Fruit fly (Drosophila melanogaster) whole organism, embryonic: ENCODE results near the gene Pp1-87B.

Experiments used
- Aef1 ChIP-seq: fragments of 200-800 bp; sonication (Bioruptor generic); IDR thresholded peaks from 3 replicates; pipeline ENCODE4 v1.3.6; 2022; ENCODE audit warnings: missing biosample characterization, missing genetic modification characterization
- CG10366 ChIP-seq: fragments of 200-800 bp; sonication (Bioruptor generic); IDR thresholded peaks from 2 replicates; pipeline ENCODE4 v1.3.6; 2022; ENCODE audit warnings: missing biosample characterization, missing genetic modification characterization
- CG11398 ChIP-seq: fragments of 200-800 bp; sonication (Bioruptor generic); optimal IDR thresholded peaks from 2 replicates; lab custom pipeline; 2016; ENCODE audit warnings: missing biosample characterization, missing genetic modification characterization
- CG12219 ChIP-seq: fragments of 200-800 bp; sonication (Bioruptor generic); optimal IDR thresholded peaks from 3 replicates; lab custom pipeline; 2018; ENCODE audit warnings: missing biosample characterization, mild to moderate bottlenecking, missing genetic modification characterization
- CG12299 ChIP-seq: fragments of 200-800 bp; sonication (Bioruptor generic); optimal IDR thresholded peaks from 2 replicates; lab custom pipeline; 2018; ENCODE audit warnings: missing biosample characterization, mild to moderate bottlenecking, missing genetic modification characterization
- CG1233 ChIP-seq: fragments of 200-800 bp; sonication (Bioruptor generic); optimal IDR thresholded peaks from 4 replicates; lab custom pipeline; 2018; ENCODE audit warnings: missing biosample characterization, mild to moderate bottlenecking, missing genetic modification characterization
- CG13123 ChIP-seq: fragments of 200-800 bp; sonication (Bioruptor generic); optimal IDR thresholded peaks from 2 replicates; lab custom pipeline; 2016; ENCODE audit warnings: missing biosample characterization, missing genetic modification characterization
- CG13894 ChIP-seq: fragments of 200-800 bp; sonication (Bioruptor generic); optimal IDR thresholded peaks from 3 replicates; lab custom pipeline; 2018; ENCODE audit warnings: missing biosample characterization, mild to moderate bottlenecking, missing genetic modification characterization, moderate library complexity
- CG17359 ChIP-seq: fragments of 200-800 bp; sonication (Bioruptor generic); optimal IDR thresholded peaks from 3 replicates; lab custom pipeline; 2018; ENCODE audit warnings: missing biosample characterization, mild to moderate bottlenecking, missing genetic modification characterization, moderate library complexity
- CG18599 ChIP-seq: fragments of 200-800 bp; sonication (Bioruptor generic); optimal IDR thresholded peaks from 3 replicates; lab custom pipeline; 2017; ENCODE audit warnings: missing biosample characterization, missing genetic modification characterization, mild to moderate bottlenecking, moderate library complexity, missing genetic modification reagents
- CG32772 ChIP-seq: fragments of 200-800 bp; sonication (Bioruptor generic); IDR thresholded peaks from 2 replicates; pipeline ENCODE4 v1.3.6; 2022; ENCODE audit warnings: missing biosample characterization, missing genetic modification characterization
- CG33213 ChIP-seq: fragments of 200-800 bp; sonication (Bioruptor generic); optimal IDR thresholded peaks from 3 replicates; lab custom pipeline; 2016; ENCODE audit warnings: missing biosample characterization, missing genetic modification characterization
- CG3838 ChIP-seq: fragments of 200-800 bp; sonication (Bioruptor generic); optimal IDR thresholded peaks from 3 replicates; lab custom pipeline; 2016; ENCODE audit warnings: missing biosample characterization, missing genetic modification characterization
- CG4328 ChIP-seq: fragments of 200-800 bp; sonication (Bioruptor generic); optimal IDR thresholded peaks from 3 replicates; lab custom pipeline; 2017; ENCODE audit warnings: missing biosample characterization, missing genetic modification reagents, missing genetic modification characterization
- CG4707 ChIP-seq: fragments of 200-800 bp; sonication (Bioruptor generic); optimal IDR thresholded peaks from 2 replicates; lab custom pipeline; 2018; ENCODE audit warnings: missing biosample characterization, mild to moderate bottlenecking, missing genetic modification characterization, moderate library complexity
- CG6791 ChIP-seq: fragments of 200-800 bp; sonication (Bioruptor generic); IDR thresholded peaks from 3 replicates; pipeline ENCODE4 v1.3.6; 2022; ENCODE audit warnings: missing biosample characterization, missing genetic modification characterization; ENCODE audit not compliant: partially characterized antibody
- CG6854 ChIP-seq: fragments of 200-800 bp; sonication (Bioruptor generic); optimal IDR thresholded peaks from 3 replicates; lab custom pipeline; 2017; ENCODE audit warnings: missing biosample characterization, mild to moderate bottlenecking, missing genetic modification characterization
- CG7357 ChIP-seq: fragments of 200-800 bp; sonication (Bioruptor generic); IDR thresholded peaks from 3 replicates; pipeline ENCODE4 v1.3.6; 2022; ENCODE audit warnings: missing biosample characterization, missing genetic modification characterization
- CG7928 ChIP-seq: fragments of 200-800 bp; sonication (Bioruptor generic); optimal IDR thresholded peaks from 2 replicates; lab custom pipeline; 2017; ENCODE audit warnings: missing biosample characterization, mild to moderate bottlenecking, missing genetic modification characterization
- CTCF ChIP-seq: fragments of 200-800 bp; sonication (Bioruptor generic); optimal IDR thresholded peaks from 2 replicates; lab custom pipeline; 2017; ENCODE audit warnings: missing biosample characterization, mild to moderate bottlenecking, missing genetic modification characterization, moderate library complexity
- Dad ChIP-seq: fragments of 200-800 bp; sonication (Bioruptor generic); optimal IDR thresholded peaks from 3 replicates; lab custom pipeline; 2016; ENCODE audit warnings: missing biosample characterization, missing genetic modification characterization
- E2f2 ChIP-seq: fragments of 200-800 bp; sonication (Bioruptor generic); IDR thresholded peaks from 2 replicates; pipeline ENCODE4 v1.3.6; 2022; ENCODE audit warnings: missing biosample characterization, missing genetic modification characterization
- Ets65A ChIP-seq: fragments of 200-800 bp; sonication (Bioruptor generic); peaks from one replicate; lab custom pipeline; 2016; ENCODE audit warnings: missing biosample characterization, missing genetic modification characterization
- Fer2 ChIP-seq: fragments of 200-800 bp; sonication (Bioruptor generic); optimal IDR thresholded peaks from 2 replicates; lab custom pipeline; 2018; ENCODE audit warnings: missing biosample characterization, mild to moderate bottlenecking, missing genetic modification characterization, moderate library complexity
- HmgZ ChIP-seq: fragments of 200-800 bp; sonication (Bioruptor generic); optimal IDR thresholded peaks from 2 replicates; lab custom pipeline; 2018; ENCODE audit warnings: missing biosample characterization, mild to moderate bottlenecking, missing genetic modification characterization
- Hr39 ChIP-seq: fragments of >200 bp; optimal IDR thresholded peaks from 2 replicates; lab custom pipeline; 2017
- Hr78 ChIP-seq, 2 experiments: fragments of 200-800 bp in 1 of 2; fragments of >200 bp in 1 of 2; sonication (Bioruptor generic) in 1 of 2; optimal IDR thresholded peaks; 2 replicates each; lab custom pipeline; 2017 to 2019; ENCODE audit warnings: missing biosample characterization in 2 of 2, missing genetic modification characterization in 2 of 2, mild to moderate bottlenecking in 1 of 2, moderate library complexity in 1 of 2
- Lhr ChIP-seq: fragments of 200-800 bp; sonication (Bioruptor generic); optimal IDR thresholded peaks from 3 replicates; lab custom pipeline; 2017; ENCODE audit warnings: mild to moderate bottlenecking, missing biosample characterization, missing genetic modification reagents, missing genetic modification characterization
- Mad ChIP-seq: fragments of 200-800 bp; sonication (Bioruptor generic); optimal IDR thresholded peaks from 2 replicates; lab custom pipeline; 2016; ENCODE audit warnings: missing biosample characterization, missing genetic modification characterization
- Med ChIP-seq: fragments of 200-800 bp; sonication (Bioruptor generic); peaks from one replicate; lab custom pipeline; 2016; ENCODE audit warnings: missing biosample characterization, missing genetic modification characterization, mild to moderate bottlenecking, inconsistent platforms, moderate library complexity
- NFAT ChIP-seq: fragments of 200-800 bp; sonication (Bioruptor generic); IDR thresholded peaks from 2 replicates; pipeline ENCODE4 v1.3.6; 2022; ENCODE audit warnings: missing biosample characterization, missing genetic modification characterization
- NK7.1 ChIP-seq: fragments of 200-800 bp; sonication (Bioruptor generic); optimal IDR thresholded peaks from 3 replicates; lab custom pipeline; 2016; ENCODE audit warnings: missing biosample characterization, missing genetic modification characterization
- Ravus ChIP-seq: fragments of 200-800 bp; sonication (Bioruptor generic); IDR thresholded peaks from 2 replicates; pipeline ENCODE4 v1.3.6; 2022; ENCODE audit warnings: missing biosample characterization, missing genetic modification characterization
- Side ChIP-seq: fragments of 200-800 bp; sonication (Bioruptor generic); optimal IDR thresholded peaks from 2 replicates; lab custom pipeline; 2016; ENCODE audit warnings: missing biosample characterization, missing genetic modification characterization
- Trl ChIP-seq, 3 experiments: fragments of >200 bp in 2 of 3; fragments of 200-800 bp in 1 of 3; sonication (Bioruptor generic) in 1 of 3; optimal IDR thresholded peaks; 2 replicates in 1 of 3; 3 replicates in 2 of 3; lab custom pipeline; 2016 to 2017; ENCODE audit warnings: missing biosample characterization in 1 of 3, missing genetic modification characterization in 1 of 3
- croc ChIP-seq: fragments of 200-800 bp; sonication (Bioruptor generic); conservative IDR thresholded peaks from 3 replicates; pipeline ENCODE4 v1.3.6; 2022; ENCODE audit warnings: missing biosample characterization, missing genetic modification characterization
- crol ChIP-seq: fragments of 200-800 bp; sonication (Bioruptor generic); IDR thresholded peaks from 2 replicates; pipeline ENCODE4 v1.3.6; 2022; ENCODE audit warnings: missing biosample characterization, missing genetic modification characterization
- danr ChIP-seq: fragments of 200-800 bp; sonication (Bioruptor generic); IDR thresholded peaks from 2 replicates; pipeline ENCODE4 v1.3.6; 2022; ENCODE audit warnings: missing biosample characterization, missing genetic modification characterization
- dm ChIP-seq: fragments of 200-800 bp; sonication (Bioruptor generic); optimal IDR thresholded peaks from 3 replicates; lab custom pipeline; 2016; ENCODE audit warnings: missing biosample characterization, missing genetic modification characterization
- dysf ChIP-seq: fragments of 200-800 bp; sonication (Bioruptor generic); IDR thresholded peaks from 3 replicates; pipeline ENCODE4 v1.3.6; 2022; ENCODE audit warnings: missing biosample characterization, missing genetic modification characterization
- grn ChIP-seq: fragments of 200-800 bp; sonication (Bioruptor generic); optimal IDR thresholded peaks from 3 replicates; lab custom pipeline; 2017; ENCODE audit warnings: missing biosample characterization, missing genetic modification characterization
- insv ChIP-seq, 2 experiments: fragments of 200-800 bp; sonication (Bioruptor generic); optimal IDR thresholded peaks; 3 replicates each; lab custom pipeline; 2016 to 2018; ENCODE audit warnings: missing biosample characterization in 2 of 2, missing genetic modification characterization in 2 of 2
- lov ChIP-seq, 2 experiments: fragments of 200-800 bp in 1 of 2; fragments of >200 bp in 1 of 2; sonication (Bioruptor generic) in 1 of 2; IDR thresholded peaks in 1 of 2; optimal IDR thresholded peaks in 1 of 2; 2 replicates in 1 of 2; 3 replicates in 1 of 2; pipeline versions ENCODE4 v1.3.6 to Lab custom; 2017 to 2022; ENCODE audit warnings: missing biosample characterization in 1 of 2, missing genetic modification characterization in 1 of 2
- row ChIP-seq: fragments of 200-800 bp; sonication (Bioruptor generic); IDR thresholded peaks from 3 replicates; pipeline ENCODE4 v1.3.6; 2022; ENCODE audit warnings: missing biosample characterization, missing genetic modification characterization
- sisA ChIP-seq: fragments of 200-800 bp; sonication (Bioruptor generic); IDR thresholded peaks from 2 replicates; pipeline ENCODE4 v1.3.6; 2022; ENCODE audit warnings: missing biosample characterization, missing genetic modification characterization
- sr ChIP-seq: fragments of 200-800 bp; sonication (Bioruptor generic); IDR thresholded peaks from 3 replicates; pipeline ENCODE4 v1.3.6; 2022; ENCODE audit warnings: missing biosample characterization, missing genetic modification characterization
- stc ChIP-seq: fragments of 200-800 bp; sonication (Bioruptor generic); IDR thresholded peaks from 2 replicates; pipeline ENCODE4 v1.3.6; 2022; ENCODE audit warnings: missing biosample characterization, missing genetic modification characterization
- tin ChIP-seq: fragments of 200-800 bp; sonication (Bioruptor generic); optimal IDR thresholded peaks from 3 replicates; lab custom pipeline; 2016; ENCODE audit warnings: missing biosample characterization, missing genetic modification characterization
- vvl ChIP-seq: fragments of 200-800 bp; sonication (Bioruptor generic); IDR thresholded peaks from 2 replicates; pipeline ENCODE4 v1.3.6; 2022; ENCODE audit warnings: missing biosample characterization, missing genetic modification characterization

Pp1-87B gene

DNA sequence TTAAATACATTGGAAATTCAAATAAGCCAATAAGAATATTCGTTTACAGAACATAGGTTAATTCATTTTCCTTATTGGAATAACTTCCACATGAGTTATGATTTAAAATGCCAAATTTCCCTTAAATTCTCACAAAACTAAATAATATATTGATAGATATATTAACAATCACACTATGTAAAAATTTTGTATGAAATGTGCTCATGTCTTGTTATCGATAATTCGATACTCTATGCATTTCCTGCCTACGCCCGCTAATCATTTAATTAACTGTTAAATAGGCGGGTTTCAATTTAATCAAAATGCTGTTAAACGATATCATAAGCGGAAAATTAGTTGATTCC is 565 bp upstream of the Pp1-87B start, which contains the start of gene NANS (continued):
- TF ChIP-seq Trl (optimal IDR thresholded peaks at IDR 0.05; lab: Kevin White, UChicago) = no peak
- TF ChIP-seq Trl (GFP tag; optimal IDR thresholded peaks at IDR 0.05; lab: Kevin White, UChicago) = no peak
- no peak for TF ChIP-seq CG6854 (GFP tag; lab: Kevin White, UChicago)
- TF ChIP-seq Dad (GFP tag; lab: Kevin White, UChicago) = no peak
- TF ChIP-seq croc (GFP tag; lab: Robert Waterston, UW) = no peak
- no peak for TF ChIP-seq CG7357

DNA sequence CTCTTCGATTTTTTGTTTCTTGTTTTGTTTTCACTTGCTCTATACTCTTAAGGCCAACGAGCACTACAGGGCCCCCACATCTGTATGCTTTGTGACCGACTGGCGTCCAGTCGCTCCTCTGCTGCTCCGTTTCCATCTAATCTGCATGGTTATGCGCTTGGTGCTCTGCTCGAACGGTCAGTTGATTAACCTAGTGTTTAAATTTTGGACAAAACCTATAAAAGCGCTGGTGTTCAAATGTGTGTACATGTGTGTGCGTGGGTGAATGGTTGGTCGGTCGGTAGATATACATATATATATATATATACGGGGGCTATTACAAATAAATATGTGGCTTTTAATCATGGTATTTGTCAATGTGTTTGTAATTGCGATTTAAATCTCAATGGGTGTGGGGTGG is 1.7 kb downstream of the Pp1-87B start:
- no peak for TF ChIP-seq NFAT (GFP tag; lab: Robert Waterston, UW)
- peak; percentile 30 for TF ChIP-seq Med
- TF ChIP-seq Mad = no peak
- TF ChIP-seq Ets65A (GFP tag; lab: Kevin White, UChicago) = peak; percentile 44
- TF ChIP-seq CG6791 (GFP tag; lab: Robert Waterston, UW) = 0 out of 3 replicates have a peak, but pooled peaks have one; percentile 34
- TF ChIP-seq sr (GFP tag; lab: Robert Waterston, UW) = peak; percentile 8; the same call in 1 of the 3 replicates

DNA sequence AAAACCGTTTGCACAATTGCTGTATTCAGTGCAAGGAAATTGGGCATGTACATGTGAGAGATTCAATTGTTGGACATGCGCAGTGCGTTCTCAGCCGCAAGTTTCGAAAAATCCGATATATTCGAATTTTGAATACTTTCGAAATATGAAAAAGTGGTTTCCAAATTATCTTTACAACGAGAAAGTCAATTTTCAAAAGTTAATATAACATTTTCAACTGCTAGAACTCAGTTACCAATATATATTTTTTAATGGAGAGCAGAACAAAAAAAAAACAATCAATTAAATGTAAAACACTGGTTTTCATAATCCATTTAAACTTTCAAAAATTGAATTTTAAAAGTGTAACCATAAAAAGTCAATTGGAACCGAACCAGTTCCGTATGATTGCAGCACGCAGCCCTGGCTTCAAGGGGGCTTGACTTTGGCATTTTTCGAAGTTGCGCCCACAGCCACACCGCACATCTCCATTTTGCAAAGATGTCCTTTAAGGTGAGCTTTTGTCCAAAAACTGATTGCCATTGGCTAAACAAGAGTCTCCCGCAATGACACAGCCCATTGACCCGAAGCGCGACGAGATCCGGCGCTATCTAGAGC is 3.2 kb downstream of the Pp1-87B start, which contains the start of the genes Scgbeta and CG17202:
Gene Scgbeta (minus strand): TSS at position 51 of the 597 bp plus-strand sequence.
Gene CG17202 (plus strand): TSS at position 390 of the 597 bp plus-strand sequence.
- TF ChIP-seq Mad (no peak), Aef1 (no peak), sisA (GFP tag; lab: Robert Waterston, UW) (no peak), tin (no peak), Ravus (GFP tag; lab: Robert Waterston, UW) (no peak), CG4707 (GFP tag; lab: Kevin White, UChicago) (no peak), CG12219 (GFP tag; lab: Kevin White, UChicago) (no peak), CG11398 (GFP tag; lab: Kevin White, UChicago) (peak; percentile 2), grn (no peak), CG33213 (peak; percentile 67), Hr39 (no peak), danr (GFP tag; lab: Robert Waterston, UW) (no peak), Lhr (GFP tag; lab: Kevin White, UChicago) (peak; percentile 76), dysf (GFP tag; lab: Robert Waterston, UW) (no peak), crol (GFP tag; lab: Robert Waterston, UW) (no peak), CG17359 (tag; lab: Kevin White, UChicago) (no peak), stc (GFP tag; lab: Robert Waterston, UW) (no peak), CG3838 (GFP tag; lab: Kevin White, UChicago) (no peak), CG18599 (GFP tag; lab: Kevin White, UChicago) (no peak), lov (optimal IDR thresholded peaks at IDR 0.05; lab: Kevin White, UChicago) (no peak), lov (GFP tag; IDR thresholded peaks at IDR 0.05; lab: Robert Waterston, UW) (no peak), CG12299 (tag; lab: Kevin White, UChicago) (no peak), CG13123 (no peak), Side (peak; percentile 11), row (peak; percentile 89), E2f2 (peak; percentile 72), CTCF (GFP tag; lab: Kevin White, UChicago) (no peak), CG1233 (GFP tag; lab: Kevin White, UChicago) (no peak), vvl (GFP tag; lab: Robert Waterston, UW) (no peak), dm (GFP tag; lab: Kevin White, UChicago) (no peak), NK7.1 (no peak), CG10366 (GFP tag; lab: Robert Waterston, UW) (no peak), Hr78 (GFP tag; optimal IDR thresholded peaks at IDR 0.05; lab: Kevin White, UChicago) (no peak), Fer2 (tag; lab: Kevin White, UChicago) (no peak), insv (GFP tag; optimal IDR thresholded peaks at IDR 0.05; lab: Kevin White, UChicago) (no peak), HmgZ (tag; lab: Kevin White, UChicago) (peak; percentile 62), CG7928 (peak; percentile 96), CG4328 (GFP tag; lab: Kevin White, UChicago) (no peak), CG32772 (GFP tag; lab: Robert Waterston, UW) (no peak), CG13894 (tag; lab: Kevin White, UChicago) (no peak)
